Fruit fly (Drosophila melanogaster): ENCODE results near the gene Mst84B.

The Mst84B gene

DNA sequence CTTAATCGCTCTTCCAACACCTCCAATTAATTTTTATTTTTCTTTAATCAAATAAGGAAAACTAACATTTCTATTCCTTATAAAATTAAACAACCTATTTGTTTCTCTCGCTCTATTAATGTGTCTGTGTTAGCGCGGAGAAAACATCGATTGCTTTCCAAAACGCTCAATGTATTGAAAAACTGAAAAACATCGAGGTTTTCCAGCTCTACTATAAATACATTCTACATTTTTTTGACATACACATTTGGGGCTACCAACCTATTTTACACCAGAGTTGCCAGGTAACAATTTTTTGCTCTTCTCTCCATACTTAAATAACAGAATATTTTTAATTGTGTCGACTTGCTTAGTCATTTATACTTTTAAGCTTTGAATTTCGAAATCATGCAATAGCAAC, 29.9 kb downstream of the Mst84B start (continued):
- no peak for TF ChIP-seq salm (tag; optimal IDR thresholded peaks at IDR 0.05)
- TF ChIP-seq Mes4 (GFP tag; optimal IDR thresholded peaks at IDR 0.05), result no peak
- TF ChIP-seq shn (GFP tag; optimal IDR thresholded peaks at IDR 0.05), result no peak
- TF ChIP-seq CG9932 (GFP tag; IDR thresholded peaks at IDR 0.05), result peak; percentile 23; the same call in 1 of the 2 replicates
- TF ChIP-seq exex (tag; optimal IDR thresholded peaks at IDR 0.05), result no peak
- TF ChIP-seq HmgD (GFP tag; optimal IDR thresholded peaks at IDR 0.05), result no peak
- TF ChIP-seq wek (GFP tag; optimal IDR thresholded peaks at IDR 0.05), result no peak
- no peak for TF ChIP-seq CG10209 (GFP tag; optimal IDR thresholded peaks at IDR 0.05)
- TF ChIP-seq eve (GFP tag; optimal IDR thresholded peaks at IDR 0.05), result no peak
- no peak for TF ChIP-seq bowl (GFP tag; IDR thresholded peaks at IDR 0.05)
- peak; percentile 71 for TF ChIP-seq CG14710 (tag; optimal IDR thresholded peaks at IDR 0.05)
- no peak for TF ChIP-seq CG2875 (GFP tag; optimal IDR thresholded peaks at IDR 0.05)
- TF ChIP-seq CG15073 (GFP tag; optimal IDR thresholded peaks at IDR 0.05), result no peak
- no peak for TF ChIP-seq CG14441 (GFP tag; IDR thresholded peaks at IDR 0.05)
- TF ChIP-seq ftz-f1 (GFP tag; optimal IDR thresholded peaks at IDR 0.05), result no peak
- no peak for TF ChIP-seq CG2129 (GFP tag; IDR thresholded peaks at IDR 0.05; ENCODE audit: partially characterized antibody)
- TF ChIP-seq CG12299 (tag; optimal IDR thresholded peaks at IDR 0.05), result no peak
- peak; percentile 54 for TF ChIP-seq nmo (GFP tag; optimal IDR thresholded peaks at IDR 0.05)
- peak; percentile 3 for TF ChIP-seq CG17186 (GFP tag; optimal IDR thresholded peaks at IDR 0.05)
- no peak for TF ChIP-seq h (optimal IDR thresholded peaks at IDR 0.05)
- peak; percentile 38; the same call in 1 of the 2 replicates for TF ChIP-seq MBD-R2 (GFP tag; IDR thresholded peaks at IDR 0.05)
- peak; percentile 7 for TF ChIP-seq zen (tag; optimal IDR thresholded peaks at IDR 0.05)
- peak; percentile 57 for TF ChIP-seq CG30403 (GFP tag; optimal IDR thresholded peaks at IDR 0.05)
- no peak for TF ChIP-seq tll (GFP tag; optimal IDR thresholded peaks at IDR 0.05)
- no peak for TF ChIP-seq CG2889 (GFP tag; IDR thresholded peaks at IDR 0.05)
- no peak for TF ChIP-seq Nf-YB (GFP tag; optimal IDR thresholded peaks at IDR 0.05)
- no peak for TF ChIP-seq Fer2 (tag; optimal IDR thresholded peaks at IDR 0.05)
- no peak for TF ChIP-seq gsb-n (tag; optimal IDR thresholded peaks at IDR 0.05)
- TF ChIP-seq fu2 (GFP tag; optimal IDR thresholded peaks at IDR 0.05), result no peak
- peak; percentile 32 for TF ChIP-seq CG1647 (GFP tag; optimal IDR thresholded peaks at IDR 0.05)
- no peak for TF ChIP-seq gem (tag; optimal IDR thresholded peaks at IDR 0.05)
- no peak for TF ChIP-seq ab (GFP tag; optimal IDR thresholded peaks at IDR 0.05)
- no peak for TF ChIP-seq cato (GFP tag; optimal IDR thresholded peaks at IDR 0.05; ENCODE audit: borderline replicate concordance)
- TF ChIP-seq CG34224 (GFP tag; IDR thresholded peaks at IDR 0.05; ENCODE audit: partially characterized antibody), result peak; percentile 66
- TF ChIP-seq CG10543 (GFP tag; optimal IDR thresholded peaks at IDR 0.05), result no peak
- TF ChIP-seq Xbp1 (GFP tag; optimal IDR thresholded peaks at IDR 0.05), result peak; percentile 44
- TF ChIP-seq C15 (GFP tag; IDR thresholded peaks at IDR 0.05), result no peak
- TF ChIP-seq CG6175 (GFP tag; IDR thresholded peaks at IDR 0.05), result no peak
- peak; percentile 22 for TF ChIP-seq Nf-YC (tag; optimal IDR thresholded peaks at IDR 0.05)
- no peak for TF ChIP-seq pan (optimal IDR thresholded peaks at IDR 0.05)
- no peak for TF ChIP-seq pan (GFP tag; optimal IDR thresholded peaks at IDR 0.05 in 1 of 2, IDR thresholded peaks at IDR 0.05 in 1 of 2)
- no peak for TF ChIP-seq lbe (GFP tag; optimal IDR thresholded peaks at IDR 0.05)
- no peak for TF ChIP-seq gro (GFP tag; optimal IDR thresholded peaks at IDR 0.05)
- TF ChIP-seq CG12071 (GFP tag; optimal IDR thresholded peaks at IDR 0.05), result no peak
- TF ChIP-seq CG12769 (tag; optimal IDR thresholded peaks at IDR 0.05), result no peak
- peak; percentile 34 for TF ChIP-seq kay (GFP tag; optimal IDR thresholded peaks at IDR 0.05)
- TF ChIP-seq tap (tag; optimal IDR thresholded peaks at IDR 0.05), result no peak
- no peak for TF ChIP-seq ind (GFP tag; optimal IDR thresholded peaks at IDR 0.05)
- TF ChIP-seq Doc2 (GFP tag; IDR thresholded peaks at IDR 0.05), result no peak
- TF ChIP-seq CG6854 (GFP tag; optimal IDR thresholded peaks at IDR 0.05), result no peak
- no peak for TF ChIP-seq CG18262 (tag; optimal IDR thresholded peaks at IDR 0.05)
- no peak for TF ChIP-seq maf-S (GFP tag; optimal IDR thresholded peaks at IDR 0.05)

Measured in whole organism, embryonic.